Fruit fly (Drosophila melanogaster): Measurements from ENCODE around the gene Osi13.

The Osi13 gene

dm6 chr3R:6291437-6291836 lies at the start of gene Osi13:
Gene Osi13 (plus strand): TSS chr3R:6291737.
- no peak for TF ChIP-seq noc (tag; optimal IDR thresholded peaks at IDR 0.05)

dm6 chr3R:6244035-6244434 lies 47.5 kb upstream of the Osi13 start:
- TF ChIP-seq noc (tag; optimal IDR thresholded peaks at IDR 0.05) = no peak

- no peak for TF ChIP-seq noc (tag; optimal IDR thresholded peaks at IDR 0.05)
These were observed 46.6 kb upstream of the Osi13 start for dm6 chr3R:6244986-6245385.

- TF ChIP-seq noc (tag; optimal IDR thresholded peaks at IDR 0.05) = no peak
These were observed 42.8 kb upstream of the Osi13 start, which contains the start of gene Osi7 for dm6 chr3R:6248694-6249093. Gene Osi7 (plus strand): TSS chr3R:6248994.

dm6 chr3R:6252809-6253208 lies 38.7 kb upstream of the Osi13 start:
- TF ChIP-seq noc (tag; optimal IDR thresholded peaks at IDR 0.05) = no peak

dm6 chr3R:6254438-6254837 lies 37.1 kb upstream of the Osi13 start:
- no peak for TF ChIP-seq noc (tag; optimal IDR thresholded peaks at IDR 0.05)

- no peak for TF ChIP-seq noc (tag; optimal IDR thresholded peaks at IDR 0.05)
These were observed 36.7 kb upstream of the Osi13 start, which contains the start of gene Osi8 for dm6 chr3R:6254875-6255274. Gene Osi8 (plus strand): TSS chr3R:6255175.

dm6 chr3R:6259837-6260236 lies 31.7 kb upstream of the Osi13 start, which contains the start of gene Osi9:
Gene Osi9 (plus strand): TSS chr3R:6260211.
- TF ChIP-seq noc (tag; optimal IDR thresholded peaks at IDR 0.05) = no peak

- TF ChIP-seq noc (tag; optimal IDR thresholded peaks at IDR 0.05) = no peak
These were observed 27.9 kb upstream of the Osi13 start, which contains the start of gene Osi10a for dm6 chr3R:6263658-6264057. Gene Osi10a (plus strand): TSS chr3R:6263958.

- no peak for TF ChIP-seq noc (tag; optimal IDR thresholded peaks at IDR 0.05)
These were observed 25.6 kb upstream of the Osi13 start, which contains the start of gene Osi10b for dm6 chr3R:6265890-6266289. Gene Osi10b (plus strand): TSS chr3R:6266190.

- no peak for TF ChIP-seq noc (tag; optimal IDR thresholded peaks at IDR 0.05)
These were observed 22.9 kb upstream of the Osi13 start, which contains the start of gene Osi11 for dm6 chr3R:6268657-6269056. Gene Osi11 (minus strand): TSS chr3R:6268757.

- TF ChIP-seq noc (tag; optimal IDR thresholded peaks at IDR 0.05) = no peak
These were observed 21.6 kb upstream of the Osi13 start for dm6 chr3R:6269986-6270385.

dm6 chr3R:6278231-6278630 lies 13.3 kb upstream of the Osi13 start, which contains the start of gene Osi12:
Gene Osi12 (plus strand): TSS chr3R:6278531.
- no peak for TF ChIP-seq noc (tag; optimal IDR thresholded peaks at IDR 0.05)

- no peak for TF ChIP-seq noc (tag; optimal IDR thresholded peaks at IDR 0.05)
These were observed 6.4 kb upstream of the Osi13 start, which contains the start of gene CG15597 for dm6 chr3R:6285100-6285499. Gene CG15597 (minus strand): TSS chr3R:6285200.

dm6 chr3R:6287433-6287832 lies 4.1 kb upstream of the Osi13 start, which contains the start of gene CG15594:
Gene CG15594 (plus strand): TSS chr3R:6287733.
- TF ChIP-seq noc (tag; optimal IDR thresholded peaks at IDR 0.05) = no peak

dm6 chr3R:6290289-6290688 lies 1.2 kb upstream of the Osi13 start:
- TF ChIP-seq noc (tag; optimal IDR thresholded peaks at IDR 0.05) = no peak

- TF ChIP-seq noc (tag; optimal IDR thresholded peaks at IDR 0.05) = no peak
These were observed 2.5 kb downstream of the Osi13 start for dm6 chr3R:6294046-6294445.

dm6 chr3R:6297164-6297563 lies 5.6 kb downstream of the Osi13 start:
- no peak for TF ChIP-seq noc (tag; optimal IDR thresholded peaks at IDR 0.05)
